Fruit fly (Drosophila melanogaster) whole organism, embryonic: ENCODE measurements around the gene moody.

ENCODE experiments used
- Bdp1 ChIP-seq: fragments of 200-800 bp; sonication (Bioruptor generic); optimal IDR thresholded peaks from 3 replicates; lab custom pipeline; 2016; ENCODE audit warnings: missing biosample characterization, missing genetic modification characterization
- CG10543 ChIP-seq: fragments of 200-800 bp; sonication (Bioruptor generic); optimal IDR thresholded peaks from 3 replicates; lab custom pipeline; 2017; ENCODE audit warnings: missing biosample characterization, mild to moderate bottlenecking, missing genetic modification characterization, moderate library complexity
- CG11247 ChIP-seq: fragments of 200-800 bp; sonication (Bioruptor generic); IDR thresholded peaks from 2 replicates; pipeline ENCODE4 v1.3.6; 2022; ENCODE audit warnings: missing biosample characterization, missing genetic modification characterization
- CG11695 ChIP-seq: fragments of 200-800 bp; sonication (Bioruptor generic); IDR thresholded peaks from 3 replicates; pipeline ENCODE4 v1.3.6; 2022; ENCODE audit warnings: missing biosample characterization, missing genetic modification characterization
- CG15601 ChIP-seq: fragments of 200-800 bp; sonication (Bioruptor generic); optimal IDR thresholded peaks from 3 replicates; lab custom pipeline; 2019; ENCODE audit warnings: missing biosample characterization, mild to moderate bottlenecking, missing genetic modification characterization, moderate library complexity
- CG17186 ChIP-seq: fragments of 200-800 bp; sonication (Bioruptor generic); optimal IDR thresholded peaks from 3 replicates; lab custom pipeline; 2017; ENCODE audit warnings: missing biosample characterization, missing genetic modification reagents, missing genetic modification characterization
- CG2129 ChIP-seq: fragments of 200-800 bp; sonication (Bioruptor generic); IDR thresholded peaks from 2 replicates; pipeline ENCODE4 v1.3.6; 2022; ENCODE audit warnings: missing biosample characterization, missing genetic modification characterization; ENCODE audit not compliant: partially characterized antibody
- CG32532 ChIP-seq: fragments of 200-800 bp; sonication (Bioruptor generic); IDR thresholded peaks from 2 replicates; pipeline ENCODE4 v1.3.6; 2022; ENCODE audit warnings: missing biosample characterization, missing genetic modification characterization
- CG5953 ChIP-seq: fragments of 200-800 bp; sonication (Bioruptor generic); IDR thresholded peaks from 2 replicates; pipeline ENCODE4 v1.3.6; 2022; ENCODE audit warnings: missing biosample characterization, missing genetic modification characterization
- CG6175 ChIP-seq: fragments of 200-800 bp; sonication (Bioruptor generic); IDR thresholded peaks from 3 replicates; pipeline ENCODE4 v1.3.6; 2022; ENCODE audit warnings: missing biosample characterization, missing genetic modification characterization
- CG6683 ChIP-seq: fragments of 200-800 bp; sonication (Bioruptor generic); optimal IDR thresholded peaks from 2 replicates; lab custom pipeline; 2017; ENCODE audit warnings: missing biosample characterization, mild to moderate bottlenecking, missing genetic modification characterization, missing genetic modification reagents
- CG6813 ChIP-seq: fragments of 200-800 bp; sonication (Bioruptor generic); optimal IDR thresholded peaks from 2 replicates; lab custom pipeline; 2017; ENCODE audit warnings: missing biosample characterization, missing genetic modification characterization, mild to moderate bottlenecking, moderate library complexity, missing genetic modification reagents
- CG7786 ChIP-seq: fragments of 200-800 bp; sonication (Bioruptor generic); optimal IDR thresholded peaks from 2 replicates; lab custom pipeline; 2016; ENCODE audit warnings: missing biosample characterization, missing genetic modification characterization
- CG8359 ChIP-seq: fragments of 200-800 bp; sonication (Bioruptor generic); optimal IDR thresholded peaks from 2 replicates; lab custom pipeline; 2017; ENCODE audit warnings: missing biosample characterization, mild to moderate bottlenecking, missing genetic modification characterization, borderline replicate concordance
- CG8388 ChIP-seq: fragments of 200-800 bp; sonication (Bioruptor generic); optimal IDR thresholded peaks from 2 replicates; lab custom pipeline; 2019; ENCODE audit warnings: missing biosample characterization, mild to moderate bottlenecking, missing genetic modification characterization, moderate library complexity
- Deaf1 ChIP-seq: fragments of 200-800 bp; optimal IDR thresholded peaks from 3 replicates; lab custom pipeline; 2019; ENCODE audit warnings: missing biosample characterization, mild to moderate bottlenecking, missing genetic modification characterization, moderate library complexity
- Gug ChIP-seq: fragments of 200-800 bp; sonication (Bioruptor generic); IDR thresholded peaks from 4 replicates; pipeline ENCODE4 v1.3.6; 2022; ENCODE audit warnings: missing biosample characterization, missing genetic modification characterization
- H15 ChIP-seq: fragments of 200-800 bp; sonication (Bioruptor generic); IDR thresholded peaks from 3 replicates; pipeline ENCODE4 v1.3.6; 2022; ENCODE audit warnings: missing biosample characterization, missing genetic modification characterization
- Hey ChIP-seq: fragments of 200-800 bp; sonication (Bioruptor generic); optimal IDR thresholded peaks from 3 replicates; lab custom pipeline; 2018; ENCODE audit warnings: missing biosample characterization, mild to moderate bottlenecking, missing genetic modification characterization
- Lhr ChIP-seq: fragments of 200-800 bp; sonication (Bioruptor generic); optimal IDR thresholded peaks from 3 replicates; lab custom pipeline; 2017; ENCODE audit warnings: mild to moderate bottlenecking, missing biosample characterization, missing genetic modification reagents, missing genetic modification characterization
- Med ChIP-seq: fragments of 200-800 bp; sonication (Bioruptor generic); peaks from one replicate; lab custom pipeline; 2016; ENCODE audit warnings: missing biosample characterization, missing genetic modification characterization, mild to moderate bottlenecking, inconsistent platforms, moderate library complexity
- NC2α ChIP-seq: fragments of 200-800 bp; sonication (Bioruptor generic); optimal IDR thresholded peaks from 2 replicates; lab custom pipeline; 2016; ENCODE audit warnings: missing biosample characterization, missing genetic modification characterization
- Ptx1 ChIP-seq: fragments of 200-800 bp; sonication (Bioruptor generic); IDR thresholded peaks from 2 replicates; pipeline ENCODE4 v1.3.6; 2022; ENCODE audit warnings: missing biosample characterization, missing genetic modification characterization
- Rfx ChIP-seq: fragments of 200-800 bp; sonication (Bioruptor generic); IDR thresholded peaks from 2 replicates; pipeline ENCODE4 v1.3.6; 2022; ENCODE audit warnings: missing biosample characterization, missing genetic modification characterization
- Sin3A ChIP-seq: fragments of >200 bp; optimal IDR thresholded peaks from 2 replicates; lab custom pipeline; 2018
- Tbp ChIP-seq: fragments of >200 bp; optimal IDR thresholded peaks from 2 replicates; lab custom pipeline; 2018; ENCODE audit warnings: missing biosample characterization, missing genetic modification characterization
- Xrp1 ChIP-seq: fragments of 200-800 bp; sonication (Bioruptor generic); IDR thresholded peaks from 2 replicates; pipeline ENCODE4 v1.3.6; 2022; ENCODE audit warnings: missing biosample characterization, missing genetic modification characterization
- cato ChIP-seq: fragments of 200-800 bp; sonication (Bioruptor generic); optimal IDR thresholded peaks from 2 replicates; lab custom pipeline; 2016; ENCODE audit warnings: missing biosample characterization, missing genetic modification characterization, borderline replicate concordance
- cg ChIP-seq: fragments of 200-800 bp; sonication (Bioruptor generic); optimal IDR thresholded peaks from 3 replicates; lab custom pipeline; 2019; ENCODE audit warnings: missing biosample characterization, mild to moderate bottlenecking, missing genetic modification characterization, moderate library complexity
- chinmo ChIP-seq: fragments of 200-800 bp; sonication (Bioruptor generic); IDR thresholded peaks from 4 replicates; pipeline ENCODE4 v1.3.6; 2022; ENCODE audit warnings: missing biosample characterization, missing genetic modification characterization; ENCODE audit not compliant: partially characterized antibody
- dmrt99B ChIP-seq: fragments of 200-800 bp; sonication (Bioruptor generic); optimal IDR thresholded peaks from 2 replicates; lab custom pipeline; 2018; ENCODE audit warnings: missing biosample characterization, mild to moderate bottlenecking, missing genetic modification characterization, moderate library complexity
- en ChIP-seq: fragments of 200-800 bp; sonication (Bioruptor generic); optimal IDR thresholded peaks from 2 replicates; lab custom pipeline; 2016; ENCODE audit warnings: missing biosample characterization, missing genetic modification characterization
- fru ChIP-seq: fragments of >200 bp; optimal IDR thresholded peaks from 2 replicates; lab custom pipeline; 2017
- ftz-f1 ChIP-seq: fragments of 200-800 bp; sonication (Bioruptor generic); optimal IDR thresholded peaks from 2 replicates; lab custom pipeline; 2016; ENCODE audit warnings: missing biosample characterization, missing genetic modification characterization
- gro ChIP-seq: fragments of 200-800 bp; sonication (Bioruptor generic); optimal IDR thresholded peaks from 2 replicates; lab custom pipeline; 2016; ENCODE audit warnings: missing biosample characterization, missing genetic modification characterization
- kay ChIP-seq: fragments of 200-800 bp; sonication (Bioruptor generic); optimal IDR thresholded peaks from 2 replicates; lab custom pipeline; 2016; ENCODE audit warnings: missing biosample characterization, missing genetic modification characterization
- lab ChIP-seq: fragments of 200-800 bp; sonication (Bioruptor generic); optimal IDR thresholded peaks from 3 replicates; lab custom pipeline; 2017; ENCODE audit warnings: missing biosample characterization, missing genetic modification characterization, mild to moderate bottlenecking, moderate library complexity, missing genetic modification reagents
- lbe ChIP-seq: fragments of 200-800 bp; sonication (Bioruptor generic); optimal IDR thresholded peaks from 2 replicates; lab custom pipeline; 2016; ENCODE audit warnings: missing biosample characterization, mild to moderate bottlenecking, missing genetic modification characterization
- pan ChIP-seq, 4 experiments: fragments of >200 bp in 3 of 4; fragments of 200-800 bp in 1 of 4; sonication (Bioruptor generic) in 1 of 4; optimal IDR thresholded peaks in 3 of 4; IDR thresholded peaks in 1 of 4; 2 replicates each; pipeline versions ENCODE4 v1.3.6 to Lab custom; 2017 to 2022; ENCODE audit warnings: missing biosample characterization in 2 of 4, missing genetic modification characterization in 2 of 4, mixed read lengths in 1 of 4
- pzg ChIP-seq: fragments of 200-800 bp; sonication (Bioruptor generic); optimal IDR thresholded peaks from 3 replicates; lab custom pipeline; 2018; ENCODE audit warnings: missing biosample characterization, mild to moderate bottlenecking, missing genetic modification characterization, moderate library complexity
- sd ChIP-seq: fragments of 200-800 bp; sonication (Bioruptor generic); optimal IDR thresholded peaks from 3 replicates; lab custom pipeline; 2018; ENCODE audit warnings: missing biosample characterization, mild to moderate bottlenecking, missing genetic modification characterization, moderate library complexity
- slbo ChIP-seq: fragments of 200-800 bp; sonication (Bioruptor generic); IDR thresholded peaks from 2 replicates; pipeline ENCODE4 v1.3.6; 2022; ENCODE audit warnings: missing biosample characterization, missing genetic modification characterization
- sug ChIP-seq: fragments of 200-800 bp; optimal IDR thresholded peaks from 2 replicates; lab custom pipeline; 2019; ENCODE audit warnings: missing biosample characterization, mild to moderate bottlenecking, missing genetic modification characterization, moderate library complexity
- tgo ChIP-seq: fragments of 200-800 bp; sonication (Bioruptor generic); IDR thresholded peaks from 3 replicates; pipeline ENCODE4 v1.3.6; 2022; ENCODE audit warnings: missing biosample characterization, missing genetic modification characterization
- twi ChIP-seq: fragments of 200-800 bp; optimal IDR thresholded peaks from 2 replicates; lab custom pipeline; 2019; ENCODE audit warnings: missing biosample characterization, mild to moderate bottlenecking, missing genetic modification characterization, moderate library complexity
- vvl ChIP-seq: fragments of 200-800 bp; sonication (Bioruptor generic); IDR thresholded peaks from 2 replicates; pipeline ENCODE4 v1.3.6; 2022; ENCODE audit warnings: missing biosample characterization, missing genetic modification characterization
- wor ChIP-seq: fragments of 200-800 bp; sonication (Bioruptor generic); IDR thresholded peaks from 2 replicates; pipeline ENCODE4 v1.3.6; 2022; ENCODE audit warnings: missing biosample characterization, missing genetic modification characterization
- zfh2 ChIP-seq: fragments of 200-800 bp; sonication (Bioruptor generic); optimal IDR thresholded peaks from 2 replicates; lab custom pipeline; 2016; ENCODE audit warnings: missing biosample characterization, missing genetic modification characterization

The moody gene

DNA sequence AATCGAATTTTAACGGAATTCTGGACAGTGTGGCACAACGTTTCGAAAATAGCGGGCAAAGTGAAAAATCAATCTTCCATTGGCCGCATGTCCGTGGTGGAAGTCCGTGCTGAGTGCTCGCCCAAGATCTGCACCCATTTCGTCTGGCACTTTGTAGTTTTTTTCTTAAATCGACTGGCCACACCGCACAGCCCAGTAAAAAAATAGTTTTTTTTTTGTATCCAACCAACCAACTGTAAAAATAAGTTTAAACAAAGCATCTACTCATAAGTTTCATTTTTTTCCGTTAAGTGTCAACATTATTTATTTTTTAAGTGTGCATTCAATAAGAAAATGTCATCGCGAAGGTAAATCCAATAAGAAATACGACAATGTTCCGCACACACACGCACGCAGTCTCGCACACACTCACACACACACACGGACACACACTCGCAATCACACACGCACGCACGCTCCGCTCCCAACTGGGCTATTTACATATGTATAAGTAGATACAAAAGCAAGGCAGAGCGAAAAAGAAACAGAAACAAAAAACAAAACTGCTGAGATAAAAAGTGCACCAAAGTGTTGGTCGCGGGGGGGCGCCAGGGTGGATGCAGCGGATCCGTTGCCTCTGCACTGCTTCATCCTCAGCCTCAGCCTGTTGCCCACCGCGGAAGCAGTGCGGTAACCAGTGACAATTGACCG, 44.3 kb upstream of the moody start, which contains the start of gene csw (continued):
- TF ChIP-seq CG6175 (GFP tag; lab: Robert Waterston, UW) (no peak), wor (GFP tag; lab: Robert Waterston, UW) (no peak), vvl (peak; percentile 25; the same call in 1 of the 2 replicates)

DNA sequence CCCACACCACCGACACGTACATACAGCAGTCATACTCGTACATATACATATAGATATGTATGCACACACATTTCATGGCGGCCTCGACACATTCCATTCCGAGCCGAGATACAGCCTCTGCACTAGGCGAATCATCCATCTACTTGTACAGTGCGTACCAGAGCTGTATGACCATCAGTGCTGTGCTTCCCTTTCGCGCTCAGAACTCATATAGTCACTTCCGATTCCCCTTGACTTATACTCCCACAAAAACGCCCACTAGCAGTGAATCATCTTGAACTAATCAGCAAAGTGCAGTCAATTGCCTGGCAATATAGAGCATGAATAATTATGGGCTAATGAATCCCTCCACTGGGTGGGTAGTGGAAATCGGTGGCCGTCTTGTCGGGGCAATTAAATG, 39.9 kb upstream of the moody start:
- no peak for TF ChIP-seq gro (GFP tag; lab: Kevin White, UChicago)
- no peak for TF ChIP-seq Bdp1 (GFP tag; lab: Kevin White, UChicago)
- no peak for TF ChIP-seq CG6683 (GFP tag; lab: Kevin White, UChicago)
- TF ChIP-seq Ptx1 (GFP tag; lab: Robert Waterston, UW): no peak
- TF ChIP-seq Lhr (GFP tag; lab: Kevin White, UChicago): no peak
- peak; percentile 14 for TF ChIP-seq sug (tag; lab: Kevin White, UChicago)
- TF ChIP-seq Sin3A (lab: Kevin White, UChicago): no peak
- peak; percentile 26 for TF ChIP-seq kay (GFP tag; lab: Kevin White, UChicago)
- TF ChIP-seq CG8359 (GFP tag; lab: Kevin White, UChicago): no peak
- TF ChIP-seq CG8388: peak; percentile 13
- TF ChIP-seq Hey (tag; lab: Kevin White, UChicago): no peak
- no peak for TF ChIP-seq CG6813
- TF ChIP-seq Med (GFP tag; lab: Kevin White, UChicago): peak; percentile 71
- no peak for TF ChIP-seq fru (lab: Kevin White, UChicago)
- TF ChIP-seq CG11695: peak; percentile 80
- 0 out of 4 replicates have a peak, but pooled peaks have one; percentile 19 for TF ChIP-seq chinmo (GFP tag; lab: Robert Waterston, UW)
- peak; percentile 14 for TF ChIP-seq CG10543 (GFP tag; lab: Kevin White, UChicago)
- TF ChIP-seq pzg (GFP tag; lab: Kevin White, UChicago): no peak
- TF ChIP-seq sd: peak; percentile 75
- no peak for TF ChIP-seq twi (tag; lab: Kevin White, UChicago)
- TF ChIP-seq cato (GFP tag; lab: Kevin White, UChicago): no peak
- peak; percentile 28 for TF ChIP-seq cg
- TF ChIP-seq CG2129: no peak
- TF ChIP-seq dmrt99B (tag; lab: Kevin White, UChicago): peak; percentile 5
- peak; percentile 3 for TF ChIP-seq Deaf1 (tag; lab: Kevin White, UChicago)
- TF ChIP-seq lbe (GFP tag; lab: Kevin White, UChicago): no peak
- no peak for TF ChIP-seq zfh2
- no peak for TF ChIP-seq NC2α (GFP tag; lab: Kevin White, UChicago)

DNA sequence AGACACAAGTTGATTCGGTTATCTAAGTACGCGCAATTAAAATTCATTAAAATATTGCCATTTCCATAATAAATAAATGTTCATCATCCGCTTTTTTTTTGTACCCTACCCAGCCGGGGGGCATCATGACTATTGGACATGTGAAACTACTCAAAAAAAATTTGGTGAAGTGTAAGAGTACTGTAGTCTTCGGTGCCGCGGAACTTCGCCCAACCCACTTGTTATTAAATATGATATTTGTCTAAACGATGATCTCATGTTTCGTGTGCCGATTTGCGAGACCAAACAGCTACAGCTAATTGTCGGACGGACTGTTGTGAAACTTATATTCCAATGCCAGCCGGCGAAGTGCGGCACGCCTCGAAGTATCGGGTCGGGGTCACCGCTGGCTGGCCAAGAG, 38.9 kb upstream of the moody start:
- TF ChIP-seq CG11247 (GFP tag; lab: Robert Waterston, UW) (0 out of 2 replicates have a peak, but pooled peaks have one; percentile 28), Gug (GFP tag; lab: Robert Waterston, UW) (no peak), en (GFP tag; lab: Kevin White, UChicago) (no peak), CG6175 (GFP tag; lab: Robert Waterston, UW) (no peak), CG5953 (GFP tag; lab: Robert Waterston, UW) (no peak), lab (GFP tag; lab: Kevin White, UChicago) (peak; percentile 40), CG32532 (GFP tag; lab: Robert Waterston, UW) (no peak), tgo (GFP tag; lab: Robert Waterston, UW) (peak; percentile 30; the same call in 1 of the 3 replicates), Xrp1 (GFP tag; lab: Robert Waterston, UW) (no peak), H15 (GFP tag; lab: Robert Waterston, UW) (no peak), CG15601 (tag; lab: Kevin White, UChicago) (no peak), Rfx (peak; percentile 40; the same call in 1 of the 2 replicates), ftz-f1 (peak; percentile 26), Tbp (GFP tag; lab: Kevin White, UChicago) (no peak), pan (optimal IDR thresholded peaks at IDR 0.05; lab: Kevin White, UChicago) (no peak), pan (GFP tag; optimal IDR thresholded peaks at IDR 0.05 in 1 of 2, IDR thresholded peaks at IDR 0.05 in 1 of 2) (peak in 1 of 2 experiments; percentile 6), slbo (GFP tag; lab: Robert Waterston, UW) (peak; percentile 6; the same call in 1 of the 2 replicates), Med (GFP tag; lab: Kevin White, UChicago) (peak; percentile 78), CG7786 (GFP tag; lab: Kevin White, UChicago) (no peak), Ptx1 (GFP tag; lab: Robert Waterston, UW) (peak; percentile 36; the same call in 1 of the 2 replicates), CG17186 (GFP tag; lab: Kevin White, UChicago) (no peak)
